Worm (Caenorhabditis elegans) whole organism, midembryonic: ENCODE results near the gene srlf-14.

ENCODE experiments used
- T22C8.4 ChIP-seq: fragments of 200-800 bp; sonication (Bioruptor generic); IDR thresholded peaks from 2 replicates; pipeline ENCODE4 v1.3.6; 2022; ENCODE audit warnings: missing genetic modification characterization, missing compliant biosample characterization
- cog-1 ChIP-seq: sonication (generic microtip); optimal IDR thresholded peaks from 2 replicates; lab custom pipeline; 2016; ENCODE audit warnings: missing genetic modification characterization, missing compliant biosample characterization
- flt-1 ChIP-seq: fragments of 200-800 bp; sonication (Bioruptor generic); IDR thresholded peaks from 2 replicates; pipeline ENCODE4 v1.3.6; 2022; ENCODE audit warnings: missing genetic modification characterization, missing compliant biosample characterization
- klf-2 ChIP-seq: fragments of 200-800 bp; sonication (Bioruptor generic); conservative IDR thresholded peaks from 2 replicates; pipeline ENCODE4 v1.3.6; 2022; ENCODE audit warnings: missing genetic modification reagents, missing genetic modification characterization, missing compliant biosample characterization
- med-1 ChIP-seq: sonication (generic microtip); optimal IDR thresholded peaks from 2 replicates; lab custom pipeline; 2017; ENCODE audit warnings: missing genetic modification characterization, mild to moderate bottlenecking, missing compliant biosample characterization, antibody characterized with exemption, missing genetic modification reagents; ENCODE audit not compliant: insufficient read depth
- ref-1 ChIP-seq: fragments of 200-800 bp; sonication (Bioruptor generic); conservative IDR thresholded peaks from 2 replicates; pipeline ENCODE4 v1.3.6; 2022; ENCODE audit warnings: missing genetic modification reagents, missing genetic modification characterization, missing compliant biosample characterization
- tab-1 ChIP-seq: fragments of 200-800 bp; sonication (Bioruptor generic); IDR thresholded peaks from 2 replicates; pipeline ENCODE4 v1.3.6; 2022; ENCODE audit warnings: missing genetic modification characterization, missing compliant biosample characterization
- ztf-23 ChIP-seq: fragments of 200-800 bp; sonication (Bioruptor generic); IDR thresholded peaks from 2 replicates; pipeline ENCODE4 v1.3.6; 2022; ENCODE audit warnings: missing genetic modification reagents, missing genetic modification characterization, missing compliant biosample characterization
- ztf-29 ChIP-seq: fragments of 200-800 bp; sonication (Bioruptor generic); IDR thresholded peaks from 2 replicates; pipeline ENCODE4 v1.3.6; 2022; ENCODE audit warnings: missing genetic modification reagents, missing genetic modification characterization, missing compliant biosample characterization

The srlf-14 gene

DNA sequence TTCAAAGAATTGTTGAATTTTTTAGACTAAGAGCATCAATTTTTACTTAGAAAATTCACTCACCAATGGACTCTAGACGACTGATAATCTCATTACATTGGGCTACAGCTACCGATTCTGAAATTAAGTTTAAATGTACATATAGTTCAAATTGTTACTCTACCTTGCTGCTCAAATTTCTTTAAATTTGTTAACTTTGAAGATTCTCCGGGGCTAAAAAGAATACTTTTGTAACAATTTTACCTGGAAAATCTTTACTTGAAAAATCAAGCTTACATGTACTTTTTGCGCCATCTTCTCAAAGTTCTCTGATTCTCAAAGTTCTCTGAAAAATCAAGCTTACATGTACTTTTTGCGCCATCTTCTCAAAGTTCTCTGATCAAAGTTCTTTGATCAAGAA, 14.6 kb downstream of the srlf-14 start, which contains the start of gene sdz-13:
sdz-13 (minus strand) TSS at position 101 of the 400 bp plus-strand sequence.
- TF ChIP-seq ztf-23 (no peak), klf-2 (GFP tag; lab: Robert Waterston, UW) (no peak), T22C8.4 (GFP tag; lab: Robert Waterston, UW) (no peak), ref-1 (no peak), cog-1 (tag; lab: Kevin White, UChicago) (no peak), med-1 (GFP tag; lab: Kevin White, UChicago) (no peak), ztf-29 (no peak), flt-1 (GFP tag; lab: Robert Waterston, UW) (no peak), tab-1 (no peak)

DNA sequence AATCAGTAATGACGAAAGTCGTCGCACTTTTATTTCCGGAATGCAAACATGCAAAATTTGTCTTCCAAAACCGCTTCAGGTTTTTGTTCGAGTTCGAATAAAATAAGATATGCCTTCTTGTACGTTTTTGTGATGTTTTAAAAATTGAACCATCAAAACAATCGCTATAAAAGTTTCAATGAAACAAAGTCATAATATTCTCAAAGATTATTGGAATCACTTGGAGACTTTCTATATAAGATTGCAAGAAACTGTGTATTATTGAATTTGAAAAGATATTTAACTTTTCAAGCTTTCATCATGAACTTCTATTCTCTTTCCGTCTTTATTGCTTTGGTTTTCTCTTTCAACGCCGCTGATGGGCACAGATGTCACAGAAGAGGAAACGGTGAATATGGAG, 17.3 kb downstream of the srlf-14 start, which contains the start of gene fipr-14:
fipr-14 (plus strand) TSS at position 301 of the 400 bp plus-strand sequence.
- TF ChIP-seq flt-1 (GFP tag; lab: Robert Waterston, UW) (no peak), ref-1 (no peak), ztf-23 (no peak), T22C8.4 (GFP tag; lab: Robert Waterston, UW) (no peak), ztf-29 (no peak)

DNA sequence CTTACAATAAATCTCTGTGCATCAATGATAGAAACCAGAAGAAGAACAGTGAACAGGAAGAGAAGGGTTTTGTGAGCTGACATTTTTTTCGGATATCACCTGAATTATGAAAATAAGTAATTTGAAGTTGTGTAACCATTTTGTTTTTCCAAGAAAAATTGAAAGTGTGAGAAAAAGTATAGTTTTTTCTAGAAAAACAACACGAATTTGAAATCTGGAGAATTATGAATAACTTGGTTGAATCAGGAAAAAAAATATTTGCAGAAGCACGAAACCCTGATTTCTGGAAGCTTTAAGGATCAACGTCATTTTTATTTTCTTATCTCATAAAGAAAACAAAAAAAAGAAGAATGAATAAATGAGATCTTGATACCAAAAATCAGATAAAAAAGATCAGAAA, 19.6 kb downstream of the srlf-14 start, which contains the start of gene F13E9.12:
F13E9.12 (minus strand) TSS at position 101 of the 400 bp plus-strand sequence.
- TF ChIP-seq cog-1 (tag; lab: Kevin White, UChicago) (no peak), klf-2 (GFP tag; lab: Robert Waterston, UW) (no peak), ref-1 (no peak), ztf-23 (no peak), T22C8.4 (GFP tag; lab: Robert Waterston, UW) (no peak)

DNA sequence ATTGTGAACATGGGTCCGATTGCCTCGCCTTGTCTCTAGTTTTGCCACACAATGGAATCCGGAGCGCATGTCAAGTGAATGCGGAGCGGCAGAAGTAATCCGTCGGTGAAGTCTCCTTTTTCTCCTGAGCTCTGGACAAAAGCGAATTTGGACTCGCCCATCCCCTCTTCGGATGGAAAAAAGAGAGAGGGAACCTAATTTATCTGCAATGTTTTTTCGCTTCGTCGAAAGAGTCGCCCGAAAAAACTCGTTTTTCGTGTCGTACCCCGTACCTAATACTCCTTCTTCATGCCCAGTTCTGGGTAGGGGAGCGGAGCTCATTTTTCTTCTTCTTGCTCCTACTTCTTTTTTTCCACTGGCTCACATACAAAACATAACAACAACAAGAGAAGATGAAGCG, 24.0 kb downstream of the srlf-14 start:
- TF ChIP-seq ref-1 (no peak), flt-1 (GFP tag; lab: Robert Waterston, UW) (0 out of 2 replicates have a peak, but pooled peaks have one; percentile 4)

DNA sequence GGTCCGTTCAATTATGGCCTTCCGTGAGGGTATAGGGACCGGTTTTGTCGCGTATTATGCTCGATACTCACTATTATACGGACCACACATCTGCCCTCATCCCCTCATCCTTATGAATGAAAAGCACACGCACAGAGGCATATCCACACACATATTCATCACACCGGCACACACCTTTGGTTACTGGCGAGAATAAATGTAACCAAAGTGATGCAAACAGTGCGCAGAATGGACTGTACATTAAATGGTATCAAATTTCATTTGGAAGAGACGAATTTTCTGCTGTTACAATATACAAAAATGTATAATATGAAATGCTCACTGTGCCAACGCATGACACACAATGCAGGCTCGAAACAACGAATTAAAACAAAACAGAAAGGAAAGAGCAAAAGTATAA, 24.5 kb downstream of the srlf-14 start:
- TF ChIP-seq med-1 (GFP tag; lab: Kevin White, UChicago) (no peak), tab-1 (0 out of 2 replicates have a peak, but pooled peaks have one; percentile 65)

DNA sequence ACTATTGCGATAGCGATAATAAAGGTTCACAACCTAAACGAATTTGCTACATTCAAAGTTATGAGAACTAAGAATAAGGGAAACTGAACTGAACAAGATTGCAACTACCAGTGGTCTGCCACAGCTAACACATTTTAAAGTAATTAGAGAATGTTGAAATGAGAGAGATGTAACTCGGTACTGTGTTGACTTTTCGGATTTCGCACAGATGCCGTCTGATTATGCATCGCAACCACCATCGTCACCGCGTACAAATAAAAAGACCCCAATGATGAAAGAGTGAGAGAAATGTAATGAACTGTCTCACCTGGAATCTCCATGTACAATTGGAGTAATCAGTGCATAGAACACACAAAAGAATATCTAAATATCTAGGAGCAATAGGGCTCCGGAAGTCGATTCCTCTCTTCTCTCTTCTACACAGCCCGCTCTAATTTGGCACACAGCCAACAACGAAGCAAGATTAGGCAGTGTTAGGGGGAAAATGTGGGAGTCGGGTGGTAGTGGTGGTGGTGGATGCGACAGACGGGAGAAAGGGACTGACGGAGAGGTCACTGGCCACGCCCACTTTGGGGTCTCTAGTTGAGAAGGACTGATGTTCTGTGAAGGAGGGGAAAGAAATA, 25.4 kb downstream of the srlf-14 start, which contains the start of gene F13E9.11:
F13E9.11 (minus strand) TSS at position 507 of the 623 bp plus-strand sequence.
- TF ChIP-seq cog-1 (tag; lab: Kevin White, UChicago): no peak
- TF ChIP-seq med-1 (GFP tag; lab: Kevin White, UChicago): no peak
- TF ChIP-seq tab-1: peak; percentile 51; the same call in 1 of the 2 replicates
- peak; percentile 18; the same call in 1 of the 2 replicates for TF ChIP-seq ztf-23
- TF ChIP-seq flt-1 (GFP tag; lab: Robert Waterston, UW): 0 out of 2 replicates have a peak, but pooled peaks have one; percentile 50
- TF ChIP-seq klf-2 (GFP tag; lab: Robert Waterston, UW): no peak

DNA sequence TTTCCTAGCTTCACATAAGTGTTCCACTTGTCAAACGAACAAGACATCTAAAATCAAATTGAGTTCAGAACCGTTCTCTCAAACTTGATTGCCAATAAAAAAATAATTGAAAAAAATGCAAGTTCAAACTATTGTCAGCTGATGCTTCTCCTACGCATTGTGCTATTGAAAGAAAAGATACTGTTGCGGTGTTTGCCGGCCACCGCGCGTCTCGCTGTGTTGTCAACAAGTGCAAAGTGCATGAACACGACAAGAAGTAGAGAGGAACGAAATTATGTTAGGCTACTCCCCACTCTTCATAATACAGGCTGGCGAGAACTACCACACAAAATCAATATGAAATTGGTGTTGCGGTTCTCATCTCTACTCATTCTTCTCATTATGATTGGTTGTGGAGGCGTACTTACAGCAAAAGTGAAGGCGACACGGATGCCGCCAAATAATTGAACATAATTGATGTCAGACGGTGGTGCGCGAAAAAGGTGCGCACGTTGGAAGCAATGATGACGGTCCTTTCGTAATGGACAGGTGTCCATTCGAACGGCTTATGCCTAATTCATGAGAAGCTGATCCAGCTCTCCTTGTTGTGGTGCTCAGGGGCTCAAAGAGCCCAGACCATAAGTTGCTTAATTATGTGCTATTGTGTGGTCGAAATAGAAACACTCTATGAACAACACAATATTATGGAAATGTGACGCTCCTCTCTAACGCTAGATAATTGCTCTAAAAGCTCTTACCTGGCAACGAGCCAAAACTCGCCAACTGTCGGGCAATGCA, 26.6 kb downstream of the srlf-14 start:
- no peak for TF ChIP-seq klf-2 (GFP tag; lab: Robert Waterston, UW)
- TF ChIP-seq ztf-23: no peak
- peak; percentile 67; the same call in 1 of the 2 replicates for TF ChIP-seq ztf-29
- TF ChIP-seq tab-1: 0 out of 2 replicates have a peak, but pooled peaks have one; percentile 4

DNA sequence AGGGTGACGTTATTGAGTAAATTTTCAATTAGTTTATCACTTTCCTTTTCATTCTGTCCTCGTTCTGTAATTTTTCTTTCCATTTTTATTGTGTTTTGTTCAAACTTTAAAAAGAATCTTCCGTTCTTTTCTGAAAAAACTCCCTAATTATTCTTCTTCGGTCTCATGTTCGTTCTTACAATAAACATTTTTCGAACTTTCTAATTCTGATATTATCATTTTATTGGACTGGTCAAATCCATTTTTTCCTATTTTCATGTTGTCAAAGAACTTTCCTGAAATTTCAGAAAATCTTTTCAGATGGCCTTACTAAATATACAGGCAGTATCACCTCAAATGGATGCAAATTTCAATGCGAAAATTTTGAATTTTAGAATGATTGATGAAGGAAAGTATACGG, 30.1 kb downstream of the srlf-14 start, which contains the start of gene nish-1:
nish-1 (plus strand) TSS at position 301 of the 400 bp plus-strand sequence.
- no peak for TF ChIP-seq cog-1 (tag; lab: Kevin White, UChicago)
- no peak for TF ChIP-seq flt-1 (GFP tag; lab: Robert Waterston, UW)
- TF ChIP-seq tab-1: no peak
- TF ChIP-seq T22C8.4 (GFP tag; lab: Robert Waterston, UW): no peak
- no peak for TF ChIP-seq med-1 (GFP tag; lab: Kevin White, UChicago)
- no peak for TF ChIP-seq klf-2 (GFP tag; lab: Robert Waterston, UW)
- TF ChIP-seq ref-1: no peak
- no peak for TF ChIP-seq ztf-23
- TF ChIP-seq ztf-29: no peak

DNA sequence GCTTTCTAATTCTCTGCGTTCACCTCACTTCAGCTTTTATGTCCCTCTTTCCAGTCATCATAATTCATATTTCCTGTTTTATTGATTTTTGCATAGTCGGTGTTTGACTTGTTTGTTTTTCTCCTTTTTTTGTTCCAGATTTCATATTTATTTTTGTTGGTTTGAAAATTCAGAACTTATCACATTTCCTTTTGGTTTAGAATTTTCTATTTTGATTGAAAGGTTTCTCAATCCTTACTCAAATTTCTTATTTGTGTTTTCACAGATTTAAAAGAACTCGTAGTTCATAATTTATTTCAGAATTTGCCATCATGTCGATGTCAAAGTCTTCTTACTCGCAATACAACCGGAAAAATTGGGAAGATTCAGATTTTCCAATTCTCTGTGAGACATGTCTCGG, 33.1 kb downstream of the srlf-14 start, which contains the start of gene rbm-22:
rbm-22 (plus strand) TSS at position 301 of the 400 bp plus-strand sequence.
- TF ChIP-seq flt-1 (GFP tag; lab: Robert Waterston, UW) (no peak), ref-1 (no peak), ztf-23 (no peak), klf-2 (GFP tag; lab: Robert Waterston, UW) (no peak), cog-1 (tag; lab: Kevin White, UChicago) (no peak), ztf-29 (no peak), T22C8.4 (GFP tag; lab: Robert Waterston, UW) (peak; percentile 56; the same call in 1 of the 2 replicates), tab-1 (no peak)

DNA sequence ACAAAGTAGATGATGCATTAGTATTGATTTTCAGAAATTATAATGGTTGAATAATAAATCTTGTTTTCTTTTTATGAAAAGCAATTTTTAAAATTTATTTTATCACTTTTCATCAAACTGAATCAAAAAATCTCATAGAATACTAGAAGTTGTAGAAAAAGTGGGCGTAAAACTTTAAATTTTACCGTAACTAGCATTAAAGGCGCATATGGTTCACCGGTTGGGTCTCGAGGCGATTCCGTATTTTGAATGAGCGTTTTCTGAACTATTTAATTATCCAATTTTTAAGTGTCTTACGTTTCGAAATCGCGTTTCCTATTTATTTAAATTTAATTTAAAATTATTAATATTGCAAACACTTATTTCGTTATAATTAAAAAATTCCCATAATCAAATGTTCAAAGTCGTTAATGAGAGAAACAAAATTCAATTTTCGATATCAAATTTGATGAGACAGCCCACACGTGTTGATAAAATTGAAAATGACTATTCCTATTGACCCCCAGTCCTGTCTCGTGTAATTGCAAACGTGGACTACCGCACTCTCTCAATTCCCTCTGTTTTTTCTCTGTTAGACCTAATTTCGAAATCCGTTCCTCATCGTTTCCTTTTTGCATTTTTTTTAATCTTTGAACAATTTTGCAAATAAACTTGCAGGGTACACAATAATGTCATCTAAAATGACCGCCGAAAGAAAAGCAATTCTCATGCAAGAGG, 35.7 kb downstream of the srlf-14 start, which contains the start of the genes T11G6.2 and hars-1:
T11G6.2 (minus strand) TSS at position 197 of the 717 bp plus-strand sequence.
hars-1 (plus strand) TSS at position 658 of the 717 bp plus-strand sequence.
- no peak for TF ChIP-seq klf-2 (GFP tag; lab: Robert Waterston, UW)
- TF ChIP-seq ztf-23: no peak
- no peak for TF ChIP-seq flt-1 (GFP tag; lab: Robert Waterston, UW)
- TF ChIP-seq med-1 (GFP tag; lab: Kevin White, UChicago): no peak
- TF ChIP-seq cog-1 (tag; lab: Kevin White, UChicago): no peak
- TF ChIP-seq T22C8.4 (GFP tag; lab: Robert Waterston, UW): no peak
- no peak for TF ChIP-seq ztf-29
- TF ChIP-seq tab-1: no peak
- TF ChIP-seq ref-1: no peak
